Worm (Caenorhabditis elegans): ENCODE results near the gene Y42A5A.1.
A peak's percentile ranks its signal among the peaks of the same experiment; 100 is the strongest.

Y42A5A.1 gene

ce11 chrV:11122466-11122865 is 34.7 kb downstream of the Y42A5A.1 start, which contains the start of gene mboa-2 (continued):
- TF ChIP-seq nfyb-1 (GFP tag; IDR thresholded peaks at IDR 0.05) (peak; percentile 75), lin-35 (GFP tag; optimal IDR thresholded peaks at IDR 0.05) (peak in 1 of 3 experiments; percentile 48), sptf-2 (GFP tag; optimal IDR thresholded peaks at IDR 0.05) (no peak), snpc-4 (GFP tag; optimal IDR thresholded peaks at IDR 0.05) (no peak), snpc-4 (tag; optimal IDR thresholded peaks at IDR 0.05) (peak in 2 of 4 experiments; percentile 49 to 63), dox-1 (GFP tag; IDR thresholded peaks at IDR 0.05) (no peak), ama-1 (optimal IDR thresholded peaks at IDR 0.05) (no peak), ama-1 (GFP tag; optimal IDR thresholded peaks at IDR 0.05) (peak in 1 of 2 experiments; percentile 48), lin-26 (GFP tag; IDR thresholded peaks at IDR 0.05) (no peak), dpl-1 (GFP tag; optimal IDR thresholded peaks at IDR 0.05) (no peak), snpc-3.4 (tag; optimal IDR thresholded peaks at IDR 0.05) (peak; percentile 33), nhr-90 (tag; optimal IDR thresholded peaks at IDR 0.05) (no peak), hsf-1 (GFP tag; IDR thresholded peaks at IDR 0.05) (0 out of 2 replicates have a peak, but pooled peaks have one; percentile 47), ccch-3 (GFP tag; optimal IDR thresholded peaks at IDR 0.05) (no peak), nhr-27 (tag; optimal IDR thresholded peaks at IDR 0.05) (no peak), lsl-1 (GFP tag; optimal IDR thresholded peaks at IDR 0.05) (no peak), ceh-40 (GFP tag; IDR thresholded peaks at IDR 0.05) (no peak), ceh-91 (GFP tag; IDR thresholded peaks at IDR 0.05) (no peak), lin-54 (GFP tag; optimal IDR thresholded peaks at IDR 0.05) (peak; percentile 1), snpc-1.3 (tag; optimal IDR thresholded peaks at IDR 0.05; ENCODE audit: insufficient read depth) (peak; percentile 22), Y56A3A.18 (GFP tag; IDR thresholded peaks at IDR 0.05) (0 out of 2 replicates have a peak, but pooled peaks have one; percentile 52), egl-18 (GFP tag; IDR thresholded peaks at IDR 0.05) (no peak), let-607 (tag; optimal IDR thresholded peaks at IDR 0.05) (peak in 1 of 2 experiments; percentile 46), lin-40 (tag; optimal IDR thresholded peaks at IDR 0.05) (peak; percentile 53), B0336.3 (GFP tag; IDR thresholded peaks at IDR 0.05) (peak; percentile 73), B0035.1 (tag; optimal IDR thresholded peaks at IDR 0.05) (no peak), lsy-27 (tag; optimal IDR thresholded peaks at IDR 0.05; ENCODE audit: borderline replicate concordance, insufficient read depth) (no peak), cebp-1 (GFP tag; IDR thresholded peaks at IDR 0.05) (no peak), cebp-1 (tag; optimal IDR thresholded peaks at IDR 0.05) (peak; percentile 28)

ce11 chrV:11123817-11124337 is 36.1 kb downstream of the Y42A5A.1 start, which contains the start of the genes atp-5 and lmtr-3:
Gene atp-5 (minus strand): TSS chrV:11123867.
Gene lmtr-3 (plus strand): TSS chrV:11124186.
- no peak for TF ChIP-seq hsf-1 (GFP tag; IDR thresholded peaks at IDR 0.05)
- TF ChIP-seq nfyb-1 (GFP tag; IDR thresholded peaks at IDR 0.05), result no peak
- TF ChIP-seq Y79H2A.3 (GFP tag; conservative IDR thresholded peaks at IDR 0.05), result peak; percentile 74; the same call in 1 of the 2 replicates
- no peak for TF ChIP-seq chd-7 (tag; optimal IDR thresholded peaks at IDR 0.05)
- peak; percentile 47 for TF ChIP-seq athp-1 (tag; optimal IDR thresholded peaks at IDR 0.05)
- peak; percentile 64 for TF ChIP-seq mcd-1 (GFP tag; IDR thresholded peaks at IDR 0.05)
- TF ChIP-seq lin-35 (GFP tag; optimal IDR thresholded peaks at IDR 0.05), result peak in 1 of 3 experiments; percentile 24
- TF ChIP-seq sptf-2 (GFP tag; optimal IDR thresholded peaks at IDR 0.05), result no peak
- no peak for TF ChIP-seq hrde-1 (tag; optimal IDR thresholded peaks at IDR 0.05; ENCODE audit: borderline replicate concordance)
- TF ChIP-seq fkh-3 (tag; optimal IDR thresholded peaks at IDR 0.05), result no peak
- TF ChIP-seq tlf-1 (GFP tag; optimal IDR thresholded peaks at IDR 0.05), result peak; percentile 30
- TF ChIP-seq snpc-1.1 (tag; optimal IDR thresholded peaks at IDR 0.05; ENCODE audit: insufficient read depth), result peak; percentile 22
- peak; percentile 58; the same call in 1 of the 2 replicates for TF ChIP-seq madf-6 (GFP tag; IDR thresholded peaks at IDR 0.05)
- TF ChIP-seq T07F8.4 (tag; optimal IDR thresholded peaks at IDR 0.05), result no peak
- no peak for TF ChIP-seq tbx-9 (tag; optimal IDR thresholded peaks at IDR 0.05; ENCODE audit: borderline replicate concordance)
- TF ChIP-seq akir-1 (GFP tag; optimal IDR thresholded peaks at IDR 0.05), result no peak
- peak; percentile 36 for TF ChIP-seq snpc-3.4 (tag; optimal IDR thresholded peaks at IDR 0.05)
- peak; percentile 64 for TF ChIP-seq cebp-1 (GFP tag; IDR thresholded peaks at IDR 0.05)
- peak; percentile 63 for TF ChIP-seq cebp-1 (tag; optimal IDR thresholded peaks at IDR 0.05)
- TF ChIP-seq attf-5 (GFP tag; optimal IDR thresholded peaks at IDR 0.05), result peak; percentile 91
- no peak for TF ChIP-seq zfh-2 (GFP tag; conservative IDR thresholded peaks at IDR 0.05)
- TF ChIP-seq die-1 (tag; optimal IDR thresholded peaks at IDR 0.05), result no peak
- peak; percentile 64 to 74 for TF ChIP-seq rec-8 (tag; optimal IDR thresholded peaks at IDR 0.05)
- TF ChIP-seq gei-17 (GFP tag; optimal IDR thresholded peaks at IDR 0.05), result no peak

Data from whole organism, young adult.